Fruit fly (Drosophila melanogaster) whole organism, wandering third instar larva: ENCODE results near the gene CG32507.

Experiments used
- Abd-B ChIP-seq: fragments of >200 bp; optimal IDR thresholded peaks from 2 replicates; lab custom pipeline; 2017; ENCODE audit warnings: missing biosample characterization, missing genetic modification characterization
- CG32264 ChIP-seq: fragments of 200-800 bp; sonication (Bioruptor generic); optimal IDR thresholded peaks from 2 replicates; lab custom pipeline; 2016; ENCODE audit warnings: missing biosample characterization, missing genetic modification characterization
- CG9705 ChIP-seq: fragments of 200-800 bp; sonication (Bioruptor generic); optimal IDR thresholded peaks from 2 replicates; lab custom pipeline; 2018; ENCODE audit warnings: missing biosample characterization, mild to moderate bottlenecking, missing genetic modification characterization
- CrebA ChIP-seq: fragments of 200-800 bp; sonication (Bioruptor generic); optimal IDR thresholded peaks from 2 replicates; lab custom pipeline; 2016; ENCODE audit warnings: missing biosample characterization, mild to moderate bottlenecking, missing genetic modification characterization, borderline replicate concordance
- Dfd ChIP-seq: fragments of >200 bp; optimal IDR thresholded peaks from 2 replicates; lab custom pipeline; 2017; ENCODE audit warnings: missing biosample characterization, missing genetic modification characterization
- Dif ChIP-seq: fragments of 200-275, 200-300 bp; sonication (Bioruptor generic); optimal IDR thresholded peaks from 2 replicates; lab custom pipeline; 2018; ENCODE audit warnings: missing biosample characterization, missing genetic modification characterization; ENCODE audit not compliant: partially characterized antibody
- GATAd ChIP-seq: sonication (Bioruptor generic); optimal IDR thresholded peaks from 2 replicates; lab custom pipeline; 2016; ENCODE audit warnings: missing biosample characterization, missing genetic modification characterization
- HLH106 ChIP-seq: fragments of 200-800 bp; optimal IDR thresholded peaks from 3 replicates; lab custom pipeline; 2019; ENCODE audit warnings: missing biosample characterization, mild to moderate bottlenecking, missing genetic modification characterization, moderate library complexity
- Hnf4 ChIP-seq: fragments of 200-800 bp; sonication (Bioruptor generic); optimal IDR thresholded peaks from 2 replicates; lab custom pipeline; 2016; ENCODE audit warnings: missing biosample characterization, mild to moderate bottlenecking, missing genetic modification characterization
- Hr78 ChIP-seq: fragments of >200 bp; optimal IDR thresholded peaks from 2 replicates; lab custom pipeline; 2017; ENCODE audit warnings: missing biosample characterization, missing genetic modification characterization
- Hr83 ChIP-seq: fragments of 200-300 bp; sonication (Bioruptor generic); optimal IDR thresholded peaks from 2 replicates; lab custom pipeline; 2016; ENCODE audit warnings: missing biosample characterization, mild to moderate bottlenecking, missing genetic modification characterization, moderate library complexity; ENCODE audit not compliant: poor library complexity, severe bottlenecking
- Mio ChIP-seq: sonication (Bioruptor generic); optimal IDR thresholded peaks from 2 replicates; lab custom pipeline; 2016; ENCODE audit warnings: missing biosample characterization, missing genetic modification characterization
- Myc ChIP-seq: fragments of >200 bp; optimal IDR thresholded peaks from 2 replicates; lab custom pipeline; 2017
- N ChIP-seq: fragments of >200 bp; optimal IDR thresholded peaks from 2 replicates; lab custom pipeline; 2018; ENCODE audit warnings: missing biosample characterization, missing external identifiers, missing genetic modification characterization
- OdsH ChIP-seq: fragments of 200-800 bp; sonication (Bioruptor generic); optimal IDR thresholded peaks from 2 replicates; lab custom pipeline; 2016; ENCODE audit warnings: missing biosample characterization, mild to moderate bottlenecking, missing genetic modification characterization
- Rel ChIP-seq, 2 experiments: fragments of 200-800 bp; sonication (Bioruptor generic) in 1 of 2; optimal IDR thresholded peaks; 2 replicates in 1 of 2; 3 replicates in 1 of 2; lab custom pipeline; 2016 to 2019; ENCODE audit warnings: mild to moderate bottlenecking in 2 of 2, missing biosample characterization in 2 of 2, missing genetic modification characterization in 2 of 2, moderate library complexity in 1 of 2
- brk ChIP-seq: fragments of 200-800 bp; sonication (Bioruptor generic); optimal IDR thresholded peaks from 2 replicates; lab custom pipeline; 2016; ENCODE audit warnings: missing biosample characterization, mild to moderate bottlenecking, missing genetic modification characterization
- dmrt93B ChIP-seq: fragments of 200-800 bp; sonication (Bioruptor generic); optimal IDR thresholded peaks from 2 replicates; lab custom pipeline; 2018; ENCODE audit warnings: missing biosample characterization, mild to moderate bottlenecking, missing genetic modification characterization
- dsf ChIP-seq: sonication (Bioruptor generic); optimal IDR thresholded peaks from 2 replicates; lab custom pipeline; 2016; ENCODE audit warnings: missing biosample characterization, missing genetic modification characterization, borderline replicate concordance
- ey ChIP-seq: fragments of 200-800 bp; sonication (Bioruptor generic); optimal IDR thresholded peaks from 2 replicates; lab custom pipeline; 2016; ENCODE audit warnings: missing biosample characterization, missing genetic modification characterization
- foxo ChIP-seq, 2 experiments: fragments of 200-800 bp; sonication (Bioruptor generic); optimal IDR thresholded peaks; 2 replicates in 1 of 2; 3 replicates in 1 of 2; lab custom pipeline; 2016 to 2017; ENCODE audit warnings: missing biosample characterization in 2 of 2, missing genetic modification characterization in 2 of 2
- fru ChIP-seq: fragments of 200-800 bp; sonication (Bioruptor generic); optimal IDR thresholded peaks from 3 replicates; lab custom pipeline; 2016; ENCODE audit warnings: missing biosample characterization, mild to moderate bottlenecking, missing genetic modification characterization
- h ChIP-seq: fragments of 200-800 bp; sonication (Bioruptor generic); optimal IDR thresholded peaks from 3 replicates; lab custom pipeline; 2016; ENCODE audit warnings: missing biosample characterization, mild to moderate bottlenecking, missing genetic modification characterization
- jim ChIP-seq: fragments of 175-275, 200-325 bp; sonication (Bioruptor generic); optimal IDR thresholded peaks from 2 replicates; lab custom pipeline; 2016; ENCODE audit warnings: missing biosample characterization, mild to moderate bottlenecking, missing genetic modification characterization
- lola ChIP-seq: fragments of >200 bp; optimal IDR thresholded peaks from 2 replicates; lab custom pipeline; 2017; ENCODE audit warnings: missing biosample characterization, missing genetic modification characterization
- pan ChIP-seq: fragments of >200 bp; optimal IDR thresholded peaks from 2 replicates; lab custom pipeline; 2017
- psq ChIP-seq: fragments of 200-800 bp; sonication (Bioruptor generic); optimal IDR thresholded peaks from 3 replicates; lab custom pipeline; 2017; ENCODE audit warnings: missing biosample characterization, mild to moderate bottlenecking, missing genetic modification characterization, moderate library complexity
- sage ChIP-seq: fragments of 200-800 bp; sonication (Bioruptor generic); optimal IDR thresholded peaks from 2 replicates; lab custom pipeline; 2016; ENCODE audit warnings: missing biosample characterization, mild to moderate bottlenecking, missing genetic modification characterization
- sv ChIP-seq: fragments of 200-800 bp; sonication (Bioruptor generic); optimal IDR thresholded peaks from 3 replicates; lab custom pipeline; 2016; ENCODE audit warnings: missing biosample characterization, missing genetic modification characterization
- tai ChIP-seq: sonication (Bioruptor generic); optimal IDR thresholded peaks from 2 replicates; lab custom pipeline; 2016; ENCODE audit warnings: missing biosample characterization, missing genetic modification characterization
- usp ChIP-seq: fragments of >200 bp; optimal IDR thresholded peaks from 2 replicates; lab custom pipeline; 2017; ENCODE audit warnings: missing biosample characterization, missing genetic modification characterization
- woc ChIP-seq: sonication (Bioruptor generic); optimal IDR thresholded peaks from 2 replicates; lab custom pipeline; 2016; ENCODE audit warnings: missing biosample characterization, mild to moderate bottlenecking, missing genetic modification characterization

CG32507 gene

dm6 chrX:20781120-20781519, at the start of gene CG32507:
CG32507 (minus strand) TSS chrX:20781220.
- TF ChIP-seq Dif (GFP tag; lab: Kevin White, UChicago) (no peak), jim (GFP tag; lab: Kevin White, UChicago) (no peak), woc (GFP tag; lab: Kevin White, UChicago) (no peak), h (GFP tag; lab: Kevin White, UChicago) (no peak), Hnf4 (GFP tag; lab: Kevin White, UChicago) (no peak), sv (GFP tag; lab: Kevin White, UChicago) (no peak), Dfd (no peak), ey (no peak), tai (GFP tag; lab: Kevin White, UChicago) (no peak), Myc (lab: Kevin White, UChicago) (no peak), OdsH (GFP tag; lab: Kevin White, UChicago) (no peak), Abd-B (GFP tag; lab: Kevin White, UChicago) (no peak), N (GFP tag; lab: Kevin White, UChicago) (no peak), Rel (GFP tag; optimal IDR thresholded peaks at IDR 0.05; lab: Kevin White, UChicago) (no peak), Rel (tag; optimal IDR thresholded peaks at IDR 0.05; lab: Kevin White, UChicago) (no peak), dsf (no peak), dmrt93B (GFP tag; lab: Kevin White, UChicago) (no peak), usp (GFP tag; lab: Kevin White, UChicago) (no peak), HLH106 (tag; lab: Kevin White, UChicago) (no peak)

- TF ChIP-seq N (GFP tag; lab: Kevin White, UChicago) (no peak), Dfd (peak; percentile 97)
Observed at dm6 chrX:20826147-20826546, 45.1 kb upstream of the CG32507 start.

dm6 chrX:20821846-20822245, 40.8 kb upstream of the CG32507 start, which contains the start of gene CG15450:
CG15450 (plus strand) TSS chrX:20822146.
- no peak for TF ChIP-seq sage (GFP tag; lab: Kevin White, UChicago)
- no peak for TF ChIP-seq Dfd
- no peak for TF ChIP-seq psq (GFP tag; lab: Kevin White, UChicago)
- TF ChIP-seq dmrt93B (GFP tag; lab: Kevin White, UChicago), result no peak
- no peak for TF ChIP-seq fru
- no peak for TF ChIP-seq sv (GFP tag; lab: Kevin White, UChicago)
- no peak for TF ChIP-seq Abd-B (GFP tag; lab: Kevin White, UChicago)
- TF ChIP-seq dsf, result no peak
- TF ChIP-seq GATAd (GFP tag; lab: Kevin White, UChicago), result no peak
- no peak for TF ChIP-seq Dif (GFP tag; lab: Kevin White, UChicago)
- no peak for TF ChIP-seq jim (GFP tag; lab: Kevin White, UChicago)
- TF ChIP-seq Myc (lab: Kevin White, UChicago), result no peak
- TF ChIP-seq brk (GFP tag; lab: Kevin White, UChicago), result no peak
- no peak for TF ChIP-seq h (GFP tag; lab: Kevin White, UChicago)
- no peak for TF ChIP-seq HLH106 (tag; lab: Kevin White, UChicago)
- TF ChIP-seq Rel (GFP tag; optimal IDR thresholded peaks at IDR 0.05; lab: Kevin White, UChicago), result no peak
- no peak for TF ChIP-seq Rel (tag; optimal IDR thresholded peaks at IDR 0.05; lab: Kevin White, UChicago)
- no peak for TF ChIP-seq CG9705 (GFP tag; lab: Kevin White, UChicago)
- TF ChIP-seq CG32264 (GFP tag; lab: Kevin White, UChicago), result no peak
- no peak for TF ChIP-seq CrebA (GFP tag; lab: Kevin White, UChicago)
- TF ChIP-seq, all 38 proteins: peak for 0

dm6 chrX:20797488-20797887, 16.5 kb upstream of the CG32507 start:
- TF ChIP-seq Hr78 (GFP tag; lab: Kevin White, UChicago) (no peak), tai (GFP tag; lab: Kevin White, UChicago) (no peak), psq (GFP tag; lab: Kevin White, UChicago) (no peak), Hr83 (GFP tag; lab: Kevin White, UChicago) (no peak), Mio (GFP tag; lab: Kevin White, UChicago) (no peak), foxo (GFP tag; optimal IDR thresholded peaks at IDR 0.05; lab: Kevin White, UChicago) (no peak), pan (lab: Kevin White, UChicago) (no peak)

dm6 chrX:20776281-20776680, 4.7 kb downstream of the CG32507 start:
- TF ChIP-seq woc (GFP tag; lab: Kevin White, UChicago), result no peak
- TF ChIP-seq HLH106 (tag; lab: Kevin White, UChicago), result no peak
- no peak for TF ChIP-seq tai (GFP tag; lab: Kevin White, UChicago)
- no peak for TF ChIP-seq brk (GFP tag; lab: Kevin White, UChicago)
- no peak for TF ChIP-seq CrebA (GFP tag; lab: Kevin White, UChicago)
- no peak for TF ChIP-seq Hr78 (GFP tag; lab: Kevin White, UChicago)
- TF ChIP-seq lola (GFP tag; lab: Kevin White, UChicago), result no peak
- TF ChIP-seq, all 38 proteins: peak for 0
